Fruit fly (Drosophila melanogaster) whole organism, adult: ENCODE data around the gene Pdzd8.

ENCODE experiments used
- CG11617 ChIP-seq: fragments of 200-800 bp; sonication (Bioruptor generic); optimal IDR thresholded peaks from 2 replicates; lab custom pipeline; 2017; ENCODE audit warnings: mild to moderate bottlenecking, missing biosample characterization, missing genetic modification reagents, missing genetic modification characterization
- CG12768 ChIP-seq: fragments of 200-800 bp; sonication (Bioruptor generic); optimal IDR thresholded peaks from 2 replicates; lab custom pipeline; 2017; ENCODE audit warnings: missing biosample characterization, missing genetic modification characterization, mild to moderate bottlenecking, moderate library complexity, missing genetic modification reagents
- CG14711 ChIP-seq: fragments of 200-800 bp; sonication (Bioruptor generic); optimal IDR thresholded peaks from 2 replicates; lab custom pipeline; 2018; ENCODE audit warnings: missing biosample characterization, mild to moderate bottlenecking, missing genetic modification characterization, moderate library complexity
- CG1620 ChIP-seq: fragments of 200-800 bp; sonication (Bioruptor generic); optimal IDR thresholded peaks from 2 replicates; lab custom pipeline; 2016; ENCODE audit warnings: missing biosample characterization, missing genetic modification characterization
- CG33017 ChIP-seq: fragments of 200-800 bp; sonication (Bioruptor generic); optimal IDR thresholded peaks from 2 replicates; lab custom pipeline; 2018; ENCODE audit warnings: missing biosample characterization, mild to moderate bottlenecking, missing genetic modification characterization, moderate library complexity
- CG5204 ChIP-seq: fragments of 200-800 bp; sonication (Bioruptor generic); optimal IDR thresholded peaks from 2 replicates; lab custom pipeline; 2016; ENCODE audit warnings: missing biosample characterization, missing genetic modification characterization
- CG7045 ChIP-seq: fragments of 200-800 bp; sonication (Bioruptor generic); optimal IDR thresholded peaks from 2 replicates; lab custom pipeline; 2017; ENCODE audit warnings: missing biosample characterization, mild to moderate bottlenecking, missing genetic modification characterization
- CG7101 ChIP-seq: fragments of 200-800 bp; sonication (Bioruptor generic); optimal IDR thresholded peaks from 2 replicates; lab custom pipeline; 2018; ENCODE audit warnings: missing biosample characterization, mild to moderate bottlenecking, missing genetic modification characterization, moderate library complexity
- Clk ChIP-seq: fragments of 200-800 bp; sonication (Bioruptor generic); optimal IDR thresholded peaks from 2 replicates; lab custom pipeline; 2017; ENCODE audit warnings: missing biosample characterization, missing genetic modification characterization
- Crg-1 ChIP-seq: fragments of 200-800 bp; sonication (Bioruptor generic); optimal IDR thresholded peaks from 2 replicates; lab custom pipeline; 2016; ENCODE audit warnings: missing biosample characterization, missing genetic modification characterization
- Hr96 ChIP-seq: fragments of 200-800 bp; sonication (Bioruptor generic); optimal IDR thresholded peaks from 2 replicates; lab custom pipeline; 2016; ENCODE audit warnings: missing biosample characterization, missing genetic modification characterization
- Mnt ChIP-seq: fragments of 200-800 bp; sonication (Bioruptor generic); optimal IDR thresholded peaks from 2 replicates; lab custom pipeline; 2016; ENCODE audit warnings: missing biosample characterization, mild to moderate bottlenecking, missing genetic modification characterization
- bab1 ChIP-seq: fragments of 200-800 bp; sonication (Bioruptor generic); optimal IDR thresholded peaks from 3 replicates; lab custom pipeline; 2019; ENCODE audit warnings: missing biosample characterization, mild to moderate bottlenecking, missing genetic modification characterization, moderate library complexity
- cic ChIP-seq: fragments of 200-800 bp; sonication (Bioruptor generic); optimal IDR thresholded peaks from 2 replicates; lab custom pipeline; 2017; ENCODE audit warnings: missing biosample characterization, mild to moderate bottlenecking, missing genetic modification characterization, moderate library complexity
- cnc ChIP-seq, 2 experiments: fragments of >200 bp; optimal IDR thresholded peaks; 2 replicates each; lab custom pipeline; 2017
- kay ChIP-seq: fragments of 200-800 bp; sonication (Bioruptor generic); peaks from one replicate; lab custom pipeline; 2016; ENCODE audit warnings: missing biosample characterization, missing genetic modification characterization, borderline replicate concordance
- ovo ChIP-seq: fragments of 200-800 bp; sonication (Bioruptor generic); optimal IDR thresholded peaks from 2 replicates; lab custom pipeline; 2016; ENCODE audit warnings: missing biosample characterization, missing genetic modification characterization
- pad ChIP-seq: fragments of 200-800 bp; sonication (Bioruptor generic); optimal IDR thresholded peaks from 3 replicates; lab custom pipeline; 2017; ENCODE audit warnings: missing biosample characterization, missing genetic modification characterization, mild to moderate bottlenecking, moderate library complexity, missing genetic modification reagents
- tj ChIP-seq: fragments of 200-800 bp; sonication (Bioruptor generic); optimal IDR thresholded peaks from 3 replicates; lab custom pipeline; 2017; ENCODE audit warnings: missing biosample characterization, mild to moderate bottlenecking, missing genetic modification characterization, moderate library complexity
- toe ChIP-seq: fragments of 200-800 bp; sonication (Bioruptor generic); optimal IDR thresholded peaks from 2 replicates; lab custom pipeline; 2016; ENCODE audit warnings: missing biosample characterization, missing genetic modification characterization

Pdzd8 gene

dm6 chrX:11930726-11931125, at the start of gene Pdzd8:
Pdzd8 (minus strand) TSS chrX:11930850.
- no peak for TF ChIP-seq Mnt (GFP tag; lab: Kevin White, UChicago)
- no peak for TF ChIP-seq bab1 (GFP tag; lab: Kevin White, UChicago)
- TF ChIP-seq toe (GFP tag; lab: Kevin White, UChicago) = no peak
- TF ChIP-seq Hr96 (GFP tag; lab: Kevin White, UChicago) = no peak
- no peak for TF ChIP-seq CG33017
- TF ChIP-seq Clk (GFP tag; lab: Kevin White, UChicago) = no peak
- no peak for TF ChIP-seq Crg-1 (GFP tag; lab: Kevin White, UChicago)
- TF ChIP-seq CG5204 = no peak
- no peak for TF ChIP-seq CG12768
- TF ChIP-seq ovo (GFP tag; lab: Kevin White, UChicago) = no peak
- no peak for TF ChIP-seq pad
- no peak for TF ChIP-seq cic (GFP tag; lab: Kevin White, UChicago)
- TF ChIP-seq CG7101 (tag; lab: Kevin White, UChicago) = no peak
- TF ChIP-seq cnc (optimal IDR thresholded peaks at IDR 0.05; lab: Kevin White, UChicago) = no peak
- TF ChIP-seq CG14711 (tag; lab: Kevin White, UChicago) = no peak
- no peak for TF ChIP-seq kay (GFP tag; lab: Kevin White, UChicago)
- TF ChIP-seq CG7045 (GFP tag; lab: Kevin White, UChicago) = no peak
- TF ChIP-seq CG11617 = no peak

DNA sequence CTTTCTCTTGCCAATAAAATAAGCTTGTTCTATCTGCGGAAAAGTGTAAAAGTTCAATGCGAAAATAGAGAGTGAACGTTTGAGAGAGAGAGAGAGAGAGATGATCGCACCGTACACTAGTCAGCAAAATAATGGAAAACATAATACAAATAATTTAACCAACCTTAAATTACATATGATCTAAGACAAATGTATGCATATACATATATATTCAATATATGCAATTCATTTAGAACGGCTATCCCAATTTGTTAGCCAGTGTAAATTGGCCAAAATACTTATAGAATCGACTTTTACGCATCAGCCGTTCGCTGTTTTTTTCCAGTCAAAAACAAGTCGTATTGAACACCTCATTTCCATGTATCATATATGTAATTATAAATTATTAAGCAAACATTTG, 5.4 kb downstream of the Pdzd8 start:
- peak; percentile 60 for TF ChIP-seq CG14711 (tag; lab: Kevin White, UChicago)
- TF ChIP-seq kay (GFP tag; lab: Kevin White, UChicago) = no peak
- TF ChIP-seq CG33017 = peak; percentile 2
- peak; percentile 62 for TF ChIP-seq bab1 (GFP tag; lab: Kevin White, UChicago)
- peak; percentile 62 for TF ChIP-seq CG7101 (tag; lab: Kevin White, UChicago)

- TF ChIP-seq CG7101 (tag; lab: Kevin White, UChicago) (no peak), Clk (GFP tag; lab: Kevin White, UChicago) (no peak), CG1620 (GFP tag; lab: Kevin White, UChicago) (no peak), pad (no peak), bab1 (GFP tag; lab: Kevin White, UChicago) (no peak), CG12768 (no peak), ovo (GFP tag; lab: Kevin White, UChicago) (no peak), cnc (optimal IDR thresholded peaks at IDR 0.05; lab: Kevin White, UChicago) (no peak), cic (GFP tag; lab: Kevin White, UChicago) (no peak), CG33017 (no peak), tj (GFP tag; lab: Kevin White, UChicago) (no peak), CG7045 (GFP tag; lab: Kevin White, UChicago) (no peak), CG11617 (no peak)
Observed at dm6 chrX:11924562-11924961, 6.1 kb downstream of the Pdzd8 start, which contains the start of gene Sclp. Sclp (minus strand) TSS chrX:11924662.

- no peak for TF ChIP-seq Crg-1 (GFP tag; lab: Kevin White, UChicago)
- no peak for TF ChIP-seq CG7045 (GFP tag; lab: Kevin White, UChicago)
- TF ChIP-seq Mnt (GFP tag; lab: Kevin White, UChicago) = no peak
Observed at dm6 chrX:11923698-11924097, 7.0 kb downstream of the Pdzd8 start.

dm6 chrX:11922650-11923237, 7.9 kb downstream of the Pdzd8 start:
- TF ChIP-seq CG1620 (GFP tag; lab: Kevin White, UChicago) (no peak), pad (peak; percentile 89), bab1 (GFP tag; lab: Kevin White, UChicago) (peak; percentile 40), CG33017 (no peak), Mnt (GFP tag; lab: Kevin White, UChicago) (peak; percentile 25), Clk (GFP tag; lab: Kevin White, UChicago) (no peak), tj (GFP tag; lab: Kevin White, UChicago) (no peak), ovo (GFP tag; lab: Kevin White, UChicago) (peak; percentile 4), CG12768 (no peak), cnc (optimal IDR thresholded peaks at IDR 0.05; lab: Kevin White, UChicago) (no peak), CG7045 (GFP tag; lab: Kevin White, UChicago) (no peak), CG5204 (no peak), kay (GFP tag; lab: Kevin White, UChicago) (peak; percentile 39)

- no peak for TF ChIP-seq CG1620 (GFP tag; lab: Kevin White, UChicago)
- no peak for TF ChIP-seq pad
- TF ChIP-seq CG5204 = peak; percentile 19
- TF ChIP-seq CG14711 (tag; lab: Kevin White, UChicago) = peak; percentile 9
- TF ChIP-seq Crg-1 (GFP tag; lab: Kevin White, UChicago) = no peak
- peak; percentile 32 for TF ChIP-seq CG33017
- no peak for TF ChIP-seq Hr96 (GFP tag; lab: Kevin White, UChicago)
- no peak for TF ChIP-seq tj (GFP tag; lab: Kevin White, UChicago)
- TF ChIP-seq toe (GFP tag; lab: Kevin White, UChicago) = peak; percentile 12
- TF ChIP-seq bab1 (GFP tag; lab: Kevin White, UChicago) = no peak
- peak; percentile 31 for TF ChIP-seq CG7101 (tag; lab: Kevin White, UChicago)
- TF ChIP-seq CG11617 = peak; percentile 15
- no peak for TF ChIP-seq kay (GFP tag; lab: Kevin White, UChicago)
- no peak for TF ChIP-seq cic (GFP tag; lab: Kevin White, UChicago)
- peak; percentile 16 for TF ChIP-seq CG7045 (GFP tag; lab: Kevin White, UChicago)
- TF ChIP-seq Clk (GFP tag; lab: Kevin White, UChicago) = no peak
- no peak for TF ChIP-seq ovo (GFP tag; lab: Kevin White, UChicago)
- no peak for TF ChIP-seq Mnt (GFP tag; lab: Kevin White, UChicago)
Observed at dm6 chrX:11920959-11921358, 9.7 kb downstream of the Pdzd8 start.
